Fruit fly (Drosophila melanogaster): Measurements from ENCODE around the gene CG14200.

The CG14200 gene

DNA sequence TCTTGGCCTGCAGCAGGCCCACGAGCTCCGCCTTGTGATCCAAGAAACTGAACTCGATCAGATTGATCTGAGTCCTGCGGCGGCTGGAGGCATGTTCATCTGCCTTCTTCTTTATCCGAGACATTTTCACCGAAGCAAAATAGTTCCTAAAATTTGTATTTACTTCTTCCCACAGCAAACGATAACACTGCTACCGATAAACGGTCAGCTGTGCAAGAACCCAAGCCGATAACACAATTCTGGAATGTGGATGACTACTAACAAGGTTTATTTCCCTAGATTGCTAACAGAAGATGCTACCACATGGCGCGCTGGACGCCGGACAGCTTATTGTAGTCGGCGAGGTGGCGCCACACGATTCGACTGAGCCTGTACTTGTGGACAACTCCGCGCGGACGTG, 16.2 kb upstream of the CG14200 start, which contains the start of gene CG32533 (continued):
- TF ChIP-seq cyc (GFP tag; optimal IDR thresholded peaks at IDR 0.05), result no peak
- no peak for TF ChIP-seq eg (GFP tag; IDR thresholded peaks at IDR 0.05)
- no peak for TF ChIP-seq Blimp-1 (GFP tag; optimal IDR thresholded peaks at IDR 0.05)
- TF ChIP-seq OdsH (GFP tag; optimal IDR thresholded peaks at IDR 0.05), result no peak

DNA sequence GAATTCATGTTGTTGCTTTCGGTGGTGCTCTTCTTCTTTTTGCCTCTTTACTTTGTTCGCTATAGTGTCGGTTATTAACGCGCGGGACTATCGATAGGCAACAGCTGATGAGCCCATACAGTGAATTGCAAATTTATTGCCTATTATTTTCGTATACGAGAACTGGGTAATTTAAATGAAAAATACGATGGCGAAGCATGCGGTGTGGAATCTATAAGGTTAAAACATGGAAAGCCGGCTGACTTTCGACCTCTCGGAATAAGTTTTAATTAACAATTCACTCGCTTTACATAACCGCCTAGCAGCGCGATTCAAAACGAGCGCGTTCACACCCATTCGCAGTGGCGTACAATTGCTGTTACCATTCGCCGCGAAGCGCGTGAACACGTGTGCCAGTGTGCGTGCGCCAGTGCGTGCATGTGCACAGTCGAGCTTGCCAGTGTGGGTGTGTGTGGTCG, 15.4 kb upstream of the CG14200 start, which contains the start of the genes Naa15-16 and mRpS14:
TSS of gene Naa15-16 (plus strand) at position 116 of the 458 bp plus-strand sequence.
TSS of gene mRpS14 (minus strand) at position 370 of the 458 bp plus-strand sequence.
- no peak for TF ChIP-seq CG8319 (GFP tag; optimal IDR thresholded peaks at IDR 0.05)
- TF ChIP-seq Sox14 (GFP tag; optimal IDR thresholded peaks at IDR 0.05), result peak; percentile 45
- TF ChIP-seq dsx (GFP tag; optimal IDR thresholded peaks at IDR 0.05; ENCODE audit: poor library complexity, severe bottlenecking), result peak; percentile 74

DNA sequence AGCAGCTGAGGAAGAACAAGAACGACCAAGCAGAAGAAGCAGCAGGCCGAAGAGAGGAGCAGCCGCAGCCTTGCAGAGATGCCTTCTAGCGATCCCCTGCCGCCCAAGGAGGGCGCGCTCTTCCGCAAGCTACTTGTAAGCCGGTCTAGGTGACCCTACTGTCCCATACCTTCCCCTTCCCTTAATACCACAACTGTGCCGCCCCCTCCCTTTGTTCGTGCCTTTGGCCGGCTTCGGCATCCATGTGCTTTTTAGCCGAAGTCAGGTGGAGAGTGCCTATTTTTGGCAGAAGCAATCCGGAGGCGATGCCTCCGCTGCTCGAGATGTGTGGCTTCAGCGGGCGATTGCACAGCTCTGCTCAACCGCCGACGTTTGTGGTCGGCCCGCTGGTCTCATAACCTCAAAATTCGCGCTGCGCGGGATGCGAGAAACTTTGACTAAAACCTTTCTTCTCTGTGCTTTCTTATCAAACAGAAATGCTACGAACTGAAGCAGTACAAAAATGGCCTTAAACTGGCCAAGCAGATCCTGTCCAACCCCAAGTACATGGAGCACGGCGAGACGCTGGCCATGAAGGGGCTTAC, 14.7 kb upstream of the CG14200 start:
- TF ChIP-seq ss (GFP tag; optimal IDR thresholded peaks at IDR 0.05), result no peak
- TF ChIP-seq svp (GFP tag), result no peak
- TF ChIP-seq Eip93F (GFP tag; optimal IDR thresholded peaks at IDR 0.05), result no peak
- TF ChIP-seq CG6792 (GFP tag; optimal IDR thresholded peaks at IDR 0.05), result no peak

DNA sequence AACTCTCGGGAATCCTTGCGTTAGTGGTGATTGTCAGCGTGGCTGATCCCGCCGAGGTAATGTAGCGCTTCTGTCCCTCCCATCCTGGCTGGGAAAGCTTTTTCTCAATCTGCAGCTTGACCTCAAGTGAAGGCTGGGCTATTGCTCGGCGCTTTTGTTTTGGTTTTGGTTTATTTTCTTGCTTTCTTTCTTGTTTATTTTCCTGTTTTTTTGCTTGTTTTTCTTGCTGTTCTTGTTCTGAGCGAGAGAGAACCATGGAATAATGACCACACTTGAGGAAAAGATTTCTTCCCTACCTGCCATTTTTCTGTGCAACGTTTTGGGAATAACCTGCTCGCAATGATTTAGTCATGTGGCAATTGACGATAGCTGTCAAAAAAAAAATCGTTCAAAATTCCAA, 10.2 kb upstream of the CG14200 start:
- TF ChIP-seq eg (GFP tag; IDR thresholded peaks at IDR 0.05) (peak; percentile 53; the same call in 2 of the 3 replicates), CG8632 (GFP tag; optimal IDR thresholded peaks at IDR 0.05) (no peak), dsx (GFP tag; optimal IDR thresholded peaks at IDR 0.05; ENCODE audit: poor library complexity, severe bottlenecking) (peak; percentile 66), Ets96B (tag; optimal IDR thresholded peaks at IDR 0.05) (peak; percentile 73), CG1621 (tag; optimal IDR thresholded peaks at IDR 0.05) (peak; percentile 76), CG8119 (GFP tag; IDR thresholded peaks at IDR 0.05) (peak; percentile 56), salr (GFP tag; optimal IDR thresholded peaks at IDR 0.05) (peak in 1 of 2 experiments; percentile 53), ss (GFP tag; optimal IDR thresholded peaks at IDR 0.05) (peak; percentile 86 to 91), fd85E (GFP tag; optimal IDR thresholded peaks at IDR 0.05) (no peak), CG32006 (GFP tag; optimal IDR thresholded peaks at IDR 0.05) (no peak), CG9139 (GFP tag; optimal IDR thresholded peaks at IDR 0.05) (peak; percentile 87), CG3032 (tag; optimal IDR thresholded peaks at IDR 0.05) (peak; percentile 68), CG16779 (tag; optimal IDR thresholded peaks at IDR 0.05) (peak; percentile 62), fd59A (GFP tag; optimal IDR thresholded peaks at IDR 0.05) (peak; percentile 31), Hr4 (GFP tag; optimal IDR thresholded peaks at IDR 0.05) (no peak), svp (GFP tag) (no peak), dac (GFP tag; optimal IDR thresholded peaks at IDR 0.05) (no peak), CG6276 (GFP tag; optimal IDR thresholded peaks at IDR 0.05) (no peak), CG6163 (GFP tag; IDR thresholded peaks at IDR 0.05) (peak; percentile 79; the same call in 2 of the 3 replicates), lz (GFP tag; optimal IDR thresholded peaks at IDR 0.05) (no peak), CG15336 (GFP tag; IDR thresholded peaks at IDR 0.05) (peak; percentile 37), CG8319 (GFP tag; optimal IDR thresholded peaks at IDR 0.05) (no peak), CG6854 (GFP tag; optimal IDR thresholded peaks at IDR 0.05) (peak; percentile 37)

DNA sequence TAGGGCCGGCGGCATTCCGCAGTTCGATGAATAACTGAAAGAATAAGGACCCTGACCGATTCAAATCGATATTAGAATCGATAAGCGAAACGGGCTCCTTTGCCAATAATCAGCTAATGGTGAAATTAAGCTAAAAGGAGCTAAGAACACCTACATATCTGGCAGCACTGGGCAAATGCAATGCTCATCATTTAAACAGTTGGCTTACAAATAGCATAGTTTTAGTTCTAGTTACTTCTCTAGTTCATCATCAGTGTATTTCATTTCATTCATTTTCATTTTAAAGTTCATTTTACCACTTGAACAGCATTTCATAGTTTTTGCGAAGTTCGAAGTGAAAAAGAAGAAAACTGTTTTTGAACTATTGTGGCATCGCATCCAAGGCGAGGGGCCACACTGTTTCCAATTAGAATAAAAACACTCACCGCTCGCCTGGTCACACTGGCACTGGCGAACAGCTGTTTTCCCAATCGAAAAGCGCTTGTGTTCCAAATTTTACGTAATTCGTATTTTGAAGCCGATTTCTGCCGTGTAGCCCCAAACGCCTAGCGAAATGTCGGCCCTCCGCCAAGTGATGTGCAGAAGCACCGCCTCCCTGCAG, 3.2 kb upstream of the CG14200 start, which contains the start of the genes pcm and ND-18:
TSS of gene pcm (minus strand) at position 28 of the 601 bp plus-strand sequence.
TSS of gene ND-18 (plus strand) at position 438 of the 601 bp plus-strand sequence.
- TF ChIP-seq CG6163 (GFP tag; IDR thresholded peaks at IDR 0.05), result 0 out of 3 replicates have a peak, but pooled peaks have one; percentile 17
- no peak for TF ChIP-seq eg (GFP tag; IDR thresholded peaks at IDR 0.05)

DNA sequence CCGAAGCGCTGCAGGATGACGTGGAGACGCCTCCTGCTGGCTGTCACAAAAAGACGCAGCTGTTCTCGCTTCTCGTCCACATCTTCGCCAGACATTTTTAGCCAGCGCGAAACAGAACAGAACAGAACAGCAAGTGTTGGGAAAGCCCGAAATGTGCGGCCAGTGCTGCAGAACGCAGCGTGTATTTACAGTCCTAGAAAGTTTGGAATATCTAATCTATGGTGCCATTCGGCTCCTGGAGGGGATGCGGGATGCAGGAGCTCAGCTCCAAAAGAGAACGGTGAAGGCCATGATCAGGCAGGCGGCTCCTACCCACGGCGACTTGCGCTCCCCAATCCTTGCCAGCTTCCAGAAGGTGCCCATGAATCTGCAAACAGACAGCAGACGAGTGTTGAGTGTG, 1.0 kb upstream of the CG14200 start, which contains the start of gene CG12204:
TSS of gene CG12204 (minus strand) at position 117 of the 400 bp plus-strand sequence.
- peak; percentile 31 for TF ChIP-seq lz (GFP tag; optimal IDR thresholded peaks at IDR 0.05)
- no peak for TF ChIP-seq CG8632 (GFP tag; optimal IDR thresholded peaks at IDR 0.05)
- peak; percentile 3 for TF ChIP-seq CG31627 (GFP tag; optimal IDR thresholded peaks at IDR 0.05)
- peak; percentile 35 for TF ChIP-seq cyc (GFP tag; optimal IDR thresholded peaks at IDR 0.05)
- peak; percentile 65 for TF ChIP-seq Eip78C (GFP tag)
- peak in 1 of 2 experiments; percentile 18 for TF ChIP-seq ss (GFP tag; optimal IDR thresholded peaks at IDR 0.05)
- TF ChIP-seq CG6276 (GFP tag; optimal IDR thresholded peaks at IDR 0.05), result no peak
- TF ChIP-seq Blimp-1 (GFP tag; optimal IDR thresholded peaks at IDR 0.05), result no peak
- TF ChIP-seq esn (GFP tag; optimal IDR thresholded peaks at IDR 0.05), result peak; percentile 51
- peak; percentile 35 for TF ChIP-seq topi (GFP tag; optimal IDR thresholded peaks at IDR 0.05)

All from whole organism, prepupa.